Worm (Caenorhabditis elegans) whole organism, L4 larva: Measurements from ENCODE around the gene amt-4.
A peak's percentile ranks its signal among the peaks of the same experiment; 100 is the strongest.
"Not testable (repeated sequence)": the region's sequence is repeated elsewhere in the genome, so short reads cannot be mapped to it uniquely, and the experiment has no call there.

ENCODE experiments used
- D1046.2 ChIP-seq: fragments of 200-800 bp; sonication (Bioruptor generic); IDR thresholded peaks from 2 replicates; pipeline ENCODE4 v1.3.6; 2022; ENCODE audit warnings: missing genetic modification characterization, missing compliant biosample characterization
- F10B5.3 ChIP-seq: sonication (generic microtip); optimal IDR thresholded peaks from 2 replicates; lab custom pipeline; 2016; ENCODE audit warnings: mild to moderate bottlenecking, missing genetic modification characterization, missing compliant biosample characterization
- F44E2.7 ChIP-seq: fragments of 200-800 bp; sonication (Bioruptor generic); IDR thresholded peaks from 2 replicates; pipeline ENCODE4 v2.1.2; 2022; ENCODE audit warnings: missing genetic modification characterization, missing compliant biosample characterization
- Y105C5A.15 ChIP-seq: fragments of 200-800 bp; sonication (Bioruptor generic); IDR thresholded peaks from 2 replicates; pipeline ENCODE4 v1.3.6; 2022; ENCODE audit warnings: missing genetic modification characterization, missing compliant biosample characterization
- Y48G9A.11 ChIP-seq: fragments of 200-800 bp; sonication (Bioruptor generic); IDR thresholded peaks from 2 replicates; pipeline ENCODE4 v1.3.6; 2022; ENCODE audit warnings: missing genetic modification reagents, missing genetic modification characterization, missing compliant biosample characterization
- ZK546.5 ChIP-seq, 2 experiments: sonication (generic microtip); optimal IDR thresholded peaks; 2 replicates each; lab custom pipeline; 2017; ENCODE audit warnings: missing biosample characterization in 2 of 2, missing genetic modification characterization in 2 of 2
- aha-1 ChIP-seq: fragments of 150-350 bp; peaks from one replicate; lab custom pipeline; 2014; ENCODE audit warnings: missing biosample characterization, missing genetic modification characterization
- ceh-82 ChIP-seq: sonication (generic microtip); optimal IDR thresholded peaks from 2 replicates; lab custom pipeline; 2017; ENCODE audit warnings: missing biosample characterization, missing genetic modification characterization
- daf-12 ChIP-seq: fragments of 150-350 bp; optimal IDR thresholded peaks from 2 replicates; lab custom pipeline; 2014; ENCODE audit warnings: missing biosample characterization, missing genetic modification reagents, missing genetic modification characterization
- daf-16 ChIP-seq, 3 experiments: sonication (generic microtip); optimal IDR thresholded peaks; 2 replicates each; lab custom pipeline; 2016 to 2017; ENCODE audit warnings: missing genetic modification characterization in 3 of 3, missing genetic modification reagents in 3 of 3, mild to moderate bottlenecking in 2 of 3, missing compliant biosample characterization in 2 of 3, missing biosample characterization in 1 of 3, moderate library complexity in 1 of 3
- daf-8 ChIP-seq: fragments of 200-800 bp; sonication (Bioruptor generic); IDR thresholded peaks from 2 replicates; pipeline ENCODE4 v1.3.6; 2022; ENCODE audit warnings: missing genetic modification characterization, missing compliant biosample characterization
- dmd-8 ChIP-seq: fragments of 200-800 bp; sonication (Bioruptor generic); IDR thresholded peaks from 2 replicates; pipeline ENCODE4 v1.3.6; 2022; ENCODE audit warnings: missing genetic modification characterization, missing compliant biosample characterization
- dmd-9 ChIP-seq: fragments of 200-800 bp; sonication (Bioruptor generic); IDR thresholded peaks from 2 replicates; pipeline ENCODE4 v1.3.6; 2022; ENCODE audit warnings: missing genetic modification reagents, missing genetic modification characterization, missing compliant biosample characterization
- dve-1 ChIP-seq: sonication (generic microtip); optimal IDR thresholded peaks from 2 replicates; lab custom pipeline; 2017; ENCODE audit warnings: antibody characterized with exemption, mild to moderate bottlenecking, missing genetic modification characterization, missing compliant biosample characterization; ENCODE audit not compliant: insufficient read depth
- gei-8 ChIP-seq: fragments of 200-800 bp; sonication (Bioruptor generic); optimal IDR thresholded peaks from 2 replicates; lab custom pipeline; 2018; ENCODE audit warnings: mild to moderate bottlenecking, missing genetic modification characterization, missing compliant biosample characterization
- hlh-11 ChIP-seq: fragments of 200-800 bp; sonication (Bioruptor generic); optimal IDR thresholded peaks from 2 replicates; lab custom pipeline; 2018; ENCODE audit warnings: mild to moderate bottlenecking, missing genetic modification characterization, missing compliant biosample characterization
- lin-1 ChIP-seq: fragments of 200-800 bp; sonication (Bioruptor generic); IDR thresholded peaks from 2 replicates; pipeline ENCODE4 v1.3.6; 2022; ENCODE audit warnings: missing genetic modification reagents, missing genetic modification characterization, missing compliant biosample characterization
- lin-13 ChIP-seq: fragments of 150-350 bp; optimal IDR thresholded peaks from 2 replicates; lab custom pipeline; 2014; ENCODE audit warnings: missing biosample characterization, missing genetic modification reagents, missing genetic modification characterization
- lin-15B ChIP-seq: fragments of 150-350 bp; sonication (generic microtip); optimal IDR thresholded peaks from 3 replicates; lab custom pipeline; 2014; ENCODE audit warnings: missing biosample characterization, missing genetic modification characterization
- lin-29 ChIP-seq: fragments of 200-800 bp; sonication (Bioruptor generic); IDR thresholded peaks from 2 replicates; pipeline ENCODE4 v1.3.6; 2022; ENCODE audit warnings: missing genetic modification reagents, missing genetic modification characterization, missing compliant biosample characterization
- lsy-2 ChIP-seq, 2 experiments: fragments of 150-350 bp in 1 of 2; sonication (generic microtip) in 1 of 2; optimal IDR thresholded peaks; 2 replicates each; lab custom pipeline; 2014 to 2017; ENCODE audit warnings: missing biosample characterization in 2 of 2, missing genetic modification characterization in 2 of 2
- mdt-29 ChIP-seq: fragments of 200-800 bp; sonication (Bioruptor generic); IDR thresholded peaks from 2 replicates; pipeline ENCODE4 v1.3.6; 2022; ENCODE audit warnings: missing genetic modification reagents, missing genetic modification characterization, missing compliant biosample characterization
- nhr-102 ChIP-seq: sonication (generic microtip); optimal IDR thresholded peaks from 2 replicates; lab custom pipeline; 2016; ENCODE audit warnings: mild to moderate bottlenecking, missing genetic modification characterization, moderate library complexity, missing compliant biosample characterization
- nhr-237 ChIP-seq: sonication (generic microtip); optimal IDR thresholded peaks from 2 replicates; lab custom pipeline; 2017; ENCODE audit warnings: missing biosample characterization, missing genetic modification characterization
- nhr-25 ChIP-seq: sonication (generic microtip); optimal IDR thresholded peaks from 2 replicates; lab custom pipeline; 2017; ENCODE audit warnings: missing genetic modification characterization, mild to moderate bottlenecking, missing compliant biosample characterization, antibody characterized with exemption, moderate library complexity, borderline replicate concordance; ENCODE audit not compliant: insufficient read depth
- nhr-76 ChIP-seq: fragments of 150-350 bp; optimal IDR thresholded peaks from 2 replicates; lab custom pipeline; 2014; ENCODE audit warnings: missing biosample characterization, missing genetic modification characterization
- pha-4 ChIP-seq, 2 experiments: fragments of 150-350 bp in 1 of 2; fragments of 200-800 bp in 1 of 2; sonication (Bioruptor generic) in 1 of 2; IDR thresholded peaks in 1 of 2; optimal IDR thresholded peaks in 1 of 2; 2 replicates each; pipeline versions ENCODE4 v1.3.6 to Lab custom; 2014 to 2022; ENCODE audit warnings: missing genetic modification characterization in 2 of 2, missing genetic modification reagents in 2 of 2, missing biosample characterization in 1 of 2, missing compliant biosample characterization in 1 of 2
- php-3 ChIP-seq: fragments of 200-800 bp; sonication (Bioruptor generic); IDR thresholded peaks from 2 replicates; pipeline ENCODE4 v1.3.6; 2022; ENCODE audit warnings: missing genetic modification reagents, missing genetic modification characterization, missing compliant biosample characterization
- rbr-2 ChIP-seq: sonication (generic microtip); optimal IDR thresholded peaks from 2 replicates; lab custom pipeline; 2016; ENCODE audit warnings: missing genotype, missing genetic modification characterization, missing compliant biosample characterization
- sdz-12 ChIP-seq: fragments of 200-800 bp; sonication (Bioruptor generic); optimal IDR thresholded peaks from 2 replicates; lab custom pipeline; 2018; ENCODE audit warnings: mild to moderate bottlenecking, missing genetic modification characterization, missing compliant biosample characterization
- set-16 ChIP-seq: fragments of 200-800 bp; sonication (Bioruptor generic); IDR thresholded peaks from 2 replicates; pipeline ENCODE4 v1.3.6; 2022; ENCODE audit warnings: missing genetic modification reagents, missing genetic modification characterization, missing compliant biosample characterization
- skn-1 ChIP-seq: fragments of 150-350 bp; optimal IDR thresholded peaks from 2 replicates; lab custom pipeline; 2014; ENCODE audit warnings: missing biosample characterization, missing genetic modification characterization
- snpc-1.2 ChIP-seq: fragments of 200-800 bp; sonication (Bioruptor generic); IDR thresholded peaks from 2 replicates; pipeline ENCODE4 v1.3.6; 2022; ENCODE audit warnings: missing genetic modification reagents, missing genetic modification characterization, missing compliant biosample characterization
- spr-3 ChIP-seq: fragments of 200-800 bp; sonication (Bioruptor generic); optimal IDR thresholded peaks from 2 replicates; lab custom pipeline; 2018; ENCODE audit warnings: mild to moderate bottlenecking, missing genetic modification characterization, missing compliant biosample characterization
- tra-1 ChIP-seq: fragments of 200-800 bp; sonication (Bioruptor generic); IDR thresholded peaks from 2 replicates; pipeline ENCODE4 v1.3.6; 2022; ENCODE audit warnings: missing genetic modification reagents, missing genetic modification characterization, missing compliant biosample characterization
- unc-62 ChIP-seq, 3 experiments: fragments of 150-350 bp in 1 of 3; sonication (generic microtip); optimal IDR thresholded peaks in 2 of 3; peaks in 1 of 3; 1 replicate in 1 of 3; 2 replicates in 2 of 3; lab custom pipeline; 2014 to 2017; ENCODE audit warnings: missing biosample characterization in 3 of 3, missing genetic modification characterization in 3 of 3, missing genetic modification reagents in 3 of 3, missing genotype in 1 of 3
- vab-7 ChIP-seq: fragments of 200-800 bp; sonication (Bioruptor generic); IDR thresholded peaks from 2 replicates; pipeline ENCODE4 v1.3.6; 2022; ENCODE audit warnings: missing genetic modification reagents, missing genetic modification characterization, missing compliant biosample characterization
- zfp-3 ChIP-seq: fragments of 200-800 bp; sonication (Bioruptor generic); conservative IDR thresholded peaks from 2 replicates; pipeline ENCODE4 v1.3.6; 2022; ENCODE audit warnings: missing genetic modification reagents, missing genetic modification characterization, missing compliant biosample characterization
- zip-11 ChIP-seq: fragments of 200-800 bp; sonication (Bioruptor generic); IDR thresholded peaks from 2 replicates; pipeline ENCODE4 v1.3.6; 2022; ENCODE audit warnings: missing genetic modification characterization, missing compliant biosample characterization

Gene amt-4

DNA sequence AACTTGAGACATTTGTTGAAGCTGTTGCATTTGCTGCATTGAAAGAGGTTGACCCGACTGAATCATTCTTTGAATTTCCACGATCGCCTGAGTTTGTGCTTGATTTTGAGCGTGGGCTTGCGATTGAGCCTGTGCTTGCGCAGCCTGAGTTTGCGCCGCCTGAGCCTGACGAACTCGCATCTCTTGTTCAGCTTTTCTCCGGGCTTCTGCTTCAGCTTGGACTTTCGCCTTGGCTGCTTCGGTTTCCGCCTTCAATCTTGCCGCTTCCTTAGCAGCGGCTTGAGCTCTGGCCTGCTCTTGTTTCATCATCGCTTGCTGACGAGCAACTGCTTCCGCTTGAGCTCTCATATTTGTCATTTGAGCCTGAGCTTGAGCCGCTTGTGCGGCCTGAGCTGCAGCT, 32.3 kb downstream of the amt-4 start:
- TF ChIP-seq set-16 (peak; percentile 81), ZK546.5 (tag; optimal IDR thresholded peaks at IDR 0.05; lab: Kevin White, UChicago) (no peak)

DNA sequence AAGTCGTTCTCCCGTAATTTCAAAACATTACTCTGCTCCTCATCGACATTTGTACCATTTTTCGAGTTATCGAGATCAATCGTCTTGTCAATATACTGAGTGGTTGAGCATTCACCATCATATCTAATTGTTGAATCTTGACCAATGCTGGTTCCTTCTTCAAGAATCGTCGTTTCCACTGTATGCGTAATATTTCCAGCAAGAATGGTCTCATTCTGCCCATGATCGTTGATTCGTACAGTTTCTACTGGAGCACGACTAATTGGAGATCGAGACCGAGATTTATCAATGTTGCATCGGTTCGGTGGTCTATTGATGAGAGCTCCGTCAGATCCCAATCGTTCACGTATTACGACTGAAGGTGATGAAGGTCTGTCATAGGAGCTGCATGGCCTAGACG, 34.4 kb downstream of the amt-4 start:
- no peak for TF ChIP-seq daf-12 (tag; lab: Kevin White, UChicago)
- peak; percentile 75 for TF ChIP-seq aha-1
- TF ChIP-seq spr-3 (GFP tag; lab: Kevin White, UChicago) = no peak
- no peak for TF ChIP-seq dmd-9 (GFP tag; lab: Robert Waterston, UW)
- TF ChIP-seq lin-15B (tag; lab: Kevin White, UChicago) = no peak
- no peak for TF ChIP-seq ceh-82 (tag; lab: Kevin White, UChicago)
- no peak for TF ChIP-seq dve-1 (tag; lab: Kevin White, UChicago)
- no peak for TF ChIP-seq Y48G9A.11 (GFP tag; lab: Robert Waterston, UW)
- TF ChIP-seq, all 104 proteins: peak for 1

DNA sequence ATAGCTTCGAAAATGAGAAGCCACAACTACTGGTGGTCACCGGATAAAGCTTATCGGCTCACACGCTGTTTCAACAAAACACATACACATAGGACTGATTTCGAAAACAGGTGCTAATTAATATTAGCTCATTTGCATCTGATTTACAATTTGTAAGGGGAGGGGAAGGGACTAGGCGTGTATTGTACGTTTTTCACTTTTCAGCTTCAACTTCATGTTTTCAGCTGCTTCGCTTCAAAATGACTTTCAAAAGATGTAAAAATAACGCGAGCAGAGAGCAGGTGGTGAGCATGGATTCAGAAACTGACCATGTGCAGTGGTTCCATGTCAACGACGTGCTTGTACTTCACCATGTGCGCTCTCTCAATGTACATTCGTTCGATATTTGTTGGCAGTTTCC, 35.9 kb downstream of the amt-4 start:
- no peak for TF ChIP-seq daf-16 (GFP tag; optimal IDR thresholded peaks at IDR 0.05; lab: Kevin White, UChicago)
- TF ChIP-seq daf-16 (tag; optimal IDR thresholded peaks at IDR 0.05; lab: Kevin White, UChicago) = no peak
- peak in 1 of 2 experiments; percentile 94 for TF ChIP-seq unc-62 (GFP tag; optimal IDR thresholded peaks at IDR 0.05 in 1 of 2; lab: Kevin White, UChicago)
- no peak for TF ChIP-seq unc-62 (tag; optimal IDR thresholded peaks at IDR 0.05; lab: Kevin White, UChicago)
- TF ChIP-seq hlh-11 (tag; lab: Kevin White, UChicago) = no peak

DNA sequence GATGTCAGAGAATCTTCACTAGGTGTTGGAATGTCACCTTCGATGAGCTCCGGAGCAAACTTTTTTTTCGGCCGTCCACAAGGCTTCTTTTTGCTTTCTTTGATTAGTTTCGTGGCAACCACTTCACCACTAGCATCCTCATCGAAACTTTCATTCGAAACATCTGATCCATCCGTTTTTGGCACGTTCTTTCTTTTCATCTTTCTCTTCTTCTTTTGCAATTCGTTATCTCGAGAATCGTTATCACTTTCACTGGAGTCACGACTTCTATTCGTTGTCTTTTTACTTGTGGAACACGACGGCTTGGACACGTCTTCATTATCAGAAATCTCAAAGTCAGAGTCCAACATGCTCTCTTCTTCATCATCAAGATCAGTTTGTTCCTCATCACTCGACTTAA, 39.1 kb downstream of the amt-4 start:
- TF ChIP-seq aha-1 = peak; percentile 2
- no peak for TF ChIP-seq skn-1 (tag; lab: Kevin White, UChicago)
- no peak for TF ChIP-seq ceh-82 (tag; lab: Kevin White, UChicago)
- no peak for TF ChIP-seq zip-11 (GFP tag; lab: Robert Waterston, UW)
- TF ChIP-seq nhr-76 = no peak
- peak in 1 of 2 experiments; percentile 74 for TF ChIP-seq unc-62 (GFP tag; optimal IDR thresholded peaks at IDR 0.05 in 1 of 2; lab: Kevin White, UChicago)
- no peak for TF ChIP-seq unc-62 (tag; optimal IDR thresholded peaks at IDR 0.05; lab: Kevin White, UChicago)
- TF ChIP-seq Y105C5A.15 = no peak

DNA sequence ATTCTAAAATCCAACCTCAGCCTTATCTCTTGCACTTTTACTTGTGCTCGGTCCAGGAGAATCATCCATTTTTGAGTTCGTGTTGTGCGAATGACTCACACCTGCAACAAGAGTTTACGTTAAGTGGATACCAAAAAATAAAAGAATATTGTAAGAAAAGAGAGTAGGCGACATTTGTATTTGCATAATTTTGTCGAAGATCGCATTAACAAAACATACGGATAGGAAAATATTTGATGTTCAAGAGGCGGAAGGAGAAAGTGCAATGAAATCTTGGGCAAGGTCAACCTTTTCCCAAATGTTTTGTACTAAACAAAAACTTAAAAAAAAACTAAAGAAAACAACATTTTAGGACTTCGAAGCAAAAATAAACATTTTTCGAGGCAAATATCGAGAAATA, 40.7 kb downstream of the amt-4 start, which contains the start of gene spat-3:
Gene spat-3, minus strand, starts transcription at position 101 of the 400 bp plus-strand sequence.
- TF ChIP-seq daf-8 (GFP tag; lab: Robert Waterston, UW) = no peak
- TF ChIP-seq nhr-102 (tag; lab: Kevin White, UChicago) = no peak
- TF ChIP-seq gei-8 (GFP tag; lab: Kevin White, UChicago) = no peak
- no peak for TF ChIP-seq dmd-8 (GFP tag; lab: Robert Waterston, UW)
- TF ChIP-seq zfp-3 (GFP tag; lab: Robert Waterston, UW) = no peak
- TF ChIP-seq F44E2.7 (GFP tag; lab: Robert Waterston, UW) = no peak
- TF ChIP-seq nhr-237 (tag; lab: Kevin White, UChicago) = no peak
- TF ChIP-seq lin-13 = no peak

DNA sequence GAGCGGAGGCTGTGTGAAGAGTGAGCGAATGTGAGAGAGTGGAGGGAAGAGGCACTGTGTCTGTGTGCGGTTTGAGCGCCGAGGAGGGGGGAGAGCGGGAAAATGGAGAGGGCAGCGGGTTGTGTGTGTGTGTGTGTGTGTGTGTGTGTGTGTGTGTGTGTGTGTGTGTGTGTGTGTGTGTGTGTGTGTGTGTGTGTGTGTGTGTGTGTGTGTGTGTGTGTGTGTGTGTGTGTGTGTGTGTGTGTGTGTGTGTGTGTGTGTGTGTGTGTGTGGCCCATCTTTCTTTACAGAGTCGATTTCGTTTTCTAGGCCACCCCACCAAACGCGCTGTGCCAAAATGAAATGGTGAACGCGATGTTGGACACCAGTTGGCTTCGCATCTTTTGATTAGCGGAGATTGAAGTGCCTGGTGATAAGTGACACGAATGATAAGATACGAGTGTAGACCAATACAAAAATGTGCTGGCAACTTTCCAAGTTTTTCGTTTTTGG, 41.3 kb downstream of the amt-4 start:
- peak; percentile 62; the same call in 1 of the 2 replicates for TF ChIP-seq snpc-1.2 (GFP tag; lab: Robert Waterston, UW)
- TF ChIP-seq tra-1 (GFP tag; lab: Robert Waterston, UW) = peak; percentile 89
- TF ChIP-seq F10B5.3 (tag; lab: Kevin White, UChicago) = peak; percentile 77
- peak in 1 of 2 experiments; percentile 35 for TF ChIP-seq lsy-2 (tag; optimal IDR thresholded peaks at IDR 0.05; lab: Kevin White, UChicago)
- peak; percentile 76; the same call in 1 of the 2 replicates for TF ChIP-seq php-3 (GFP tag; lab: Robert Waterston, UW)
- TF ChIP-seq F44E2.7 (GFP tag; lab: Robert Waterston, UW) = 0 out of 2 replicates have a peak, but pooled peaks have one; percentile 3
- TF ChIP-seq D1046.2 (GFP tag; lab: Robert Waterston, UW) = peak; percentile 53; the same call in 1 of the 2 replicates
- peak; percentile 70; the same call in 1 of the 2 replicates for TF ChIP-seq lin-1 (GFP tag; lab: Robert Waterston, UW)
- peak; percentile 55; the same call in 1 of the 2 replicates for TF ChIP-seq mdt-29 (GFP tag; lab: Robert Waterston, UW)
- TF ChIP-seq vab-7 (GFP tag; lab: Robert Waterston, UW) = peak; percentile 66
- TF ChIP-seq zfp-3 (GFP tag; lab: Robert Waterston, UW) = peak; percentile 76; the same call in 1 of the 2 replicates
- peak; percentile 98 for TF ChIP-seq hlh-11 (tag; lab: Kevin White, UChicago)
- peak; percentile 97 for TF ChIP-seq nhr-25 (tag; lab: Kevin White, UChicago)
- peak; percentile 76 for TF ChIP-seq rbr-2
- peak; percentile 85 for TF ChIP-seq sdz-12 (GFP tag; lab: Kevin White, UChicago)
- peak; percentile 94; the same call in 1 of the 2 replicates for TF ChIP-seq pha-4 (GFP tag; IDR thresholded peaks at IDR 0.05; lab: Robert Waterston, UW)
- TF ChIP-seq pha-4 (tag; optimal IDR thresholded peaks at IDR 0.05; lab: Kevin White, UChicago) = not testable (repeated sequence)
- TF ChIP-seq lin-29 (GFP tag; lab: Robert Waterston, UW) = peak; percentile 84
